Fruit fly (Drosophila melanogaster) whole organism, embryonic: ENCODE data around the gene Ir94d.

ENCODE experiments used
- Bteb2 ChIP-seq: fragments of 200-800 bp; sonication (Bioruptor generic); optimal IDR thresholded peaks from 2 replicates; lab custom pipeline; 2016; ENCODE audit warnings: missing biosample characterization, missing genetic modification characterization
- C15 ChIP-seq: fragments of 200-800 bp; sonication (Bioruptor generic); IDR thresholded peaks from 3 replicates; pipeline ENCODE4 v1.3.6; 2022; ENCODE audit warnings: missing biosample characterization, missing genetic modification characterization
- CG10209 ChIP-seq: fragments of 200-800 bp; sonication (Bioruptor generic); optimal IDR thresholded peaks from 3 replicates; lab custom pipeline; 2017; ENCODE audit warnings: missing biosample characterization, mild to moderate bottlenecking, missing genetic modification characterization, missing genetic modification reagents
- CG11085 ChIP-seq: fragments of 200-800 bp; sonication (Bioruptor generic); IDR thresholded peaks from 2 replicates; pipeline ENCODE4 v1.3.6; 2022; ENCODE audit warnings: missing biosample characterization, missing genetic modification characterization
- CG11247 ChIP-seq: fragments of 200-800 bp; sonication (Bioruptor generic); IDR thresholded peaks from 2 replicates; pipeline ENCODE4 v1.3.6; 2022; ENCODE audit warnings: missing biosample characterization, missing genetic modification characterization
- CG12219 ChIP-seq: fragments of 200-800 bp; sonication (Bioruptor generic); optimal IDR thresholded peaks from 3 replicates; lab custom pipeline; 2018; ENCODE audit warnings: missing biosample characterization, mild to moderate bottlenecking, missing genetic modification characterization
- CG12659 ChIP-seq: fragments of 200-800 bp; sonication (Bioruptor generic); optimal IDR thresholded peaks from 3 replicates; lab custom pipeline; 2017; ENCODE audit warnings: mild to moderate bottlenecking, missing biosample characterization, missing genetic modification reagents, missing genetic modification characterization
- CG12769 ChIP-seq: fragments of 200-800 bp; sonication (Bioruptor generic); optimal IDR thresholded peaks from 2 replicates; lab custom pipeline; 2019; ENCODE audit warnings: missing biosample characterization, mild to moderate bottlenecking, missing genetic modification characterization, moderate library complexity
- CG14667 ChIP-seq: fragments of 200-800 bp; sonication (Bioruptor generic); IDR thresholded peaks from 2 replicates; pipeline ENCODE4 v1.3.6; 2022; ENCODE audit warnings: missing biosample characterization, missing genetic modification characterization
- CG14710 ChIP-seq: fragments of 200-800 bp; sonication (Bioruptor generic); optimal IDR thresholded peaks from 3 replicates; lab custom pipeline; 2019; ENCODE audit warnings: missing biosample characterization, mild to moderate bottlenecking, missing genetic modification characterization, moderate library complexity
- CG17829 ChIP-seq: fragments of 200-800 bp; optimal IDR thresholded peaks from 2 replicates; lab custom pipeline; 2019; ENCODE audit warnings: missing biosample characterization, mild to moderate bottlenecking, missing genetic modification characterization, moderate library complexity
- CG17912 ChIP-seq: fragments of 200-800 bp; sonication (Bioruptor generic); optimal IDR thresholded peaks from 2 replicates; lab custom pipeline; 2018; ENCODE audit warnings: missing biosample characterization, mild to moderate bottlenecking, missing genetic modification characterization
- CG18619 ChIP-seq: fragments of 200-800 bp; sonication (Bioruptor generic); optimal IDR thresholded peaks from 3 replicates; lab custom pipeline; 2017; ENCODE audit warnings: missing biosample characterization, mild to moderate bottlenecking, missing genetic modification characterization
- CG30020 ChIP-seq: fragments of 200-800 bp; optimal IDR thresholded peaks from 2 replicates; lab custom pipeline; 2019; ENCODE audit warnings: missing biosample characterization, mild to moderate bottlenecking, missing genetic modification characterization, moderate library complexity
- CG3726 ChIP-seq: fragments of 200-800 bp; sonication (Bioruptor generic); IDR thresholded peaks from 3 replicates; pipeline ENCODE4, ENCODE4 v1.3.6; 2022; ENCODE audit warnings: missing biosample characterization, missing genetic modification characterization
- CG42726 ChIP-seq: fragments of 200-800 bp; sonication (Bioruptor generic); IDR thresholded peaks from 2 replicates; pipeline ENCODE4 v1.3.6; 2022; ENCODE audit warnings: missing biosample characterization, missing genetic modification characterization; ENCODE audit not compliant: partially characterized antibody
- CG4282 ChIP-seq: fragments of 200-800 bp; sonication (Bioruptor generic); optimal IDR thresholded peaks from 2 replicates; lab custom pipeline; 2016; ENCODE audit warnings: missing biosample characterization, missing genetic modification characterization
- CG6175 ChIP-seq: fragments of 200-800 bp; sonication (Bioruptor generic); IDR thresholded peaks from 3 replicates; pipeline ENCODE4 v1.3.6; 2022; ENCODE audit warnings: missing biosample characterization, missing genetic modification characterization
- CG7786 ChIP-seq: fragments of 200-800 bp; sonication (Bioruptor generic); optimal IDR thresholded peaks from 2 replicates; lab custom pipeline; 2016; ENCODE audit warnings: missing biosample characterization, missing genetic modification characterization
- CG9727 ChIP-seq: fragments of 200-800 bp; sonication (Bioruptor generic); optimal IDR thresholded peaks from 3 replicates; lab custom pipeline; 2017; ENCODE audit warnings: missing biosample characterization, mild to moderate bottlenecking, missing genetic modification characterization
- CG9876 ChIP-seq: fragments of 200-800 bp; sonication (Bioruptor generic); optimal IDR thresholded peaks from 2 replicates; lab custom pipeline; 2016; ENCODE audit warnings: missing biosample characterization, missing genetic modification characterization
- Fer1 ChIP-seq: fragments of 200-800 bp; sonication (Bioruptor generic); optimal IDR thresholded peaks from 2 replicates; lab custom pipeline; 2017; ENCODE audit warnings: missing biosample characterization, mild to moderate bottlenecking, missing genetic modification characterization
- HLHmδ ChIP-seq: fragments of 200-800 bp; sonication (Bioruptor generic); optimal IDR thresholded peaks from 2 replicates; lab custom pipeline; 2018; ENCODE audit warnings: missing biosample characterization, mild to moderate bottlenecking, missing genetic modification characterization, moderate library complexity
- Lpt ChIP-seq: fragments of >200 bp; optimal IDR thresholded peaks from 2 replicates; lab custom pipeline; 2018; ENCODE audit warnings: missing biosample characterization, missing genetic modification characterization
- Mes4 ChIP-seq: fragments of 200-800 bp; sonication (Bioruptor generic); optimal IDR thresholded peaks from 2 replicates; lab custom pipeline; 2016; ENCODE audit warnings: missing biosample characterization, missing genetic modification characterization
- NC2β ChIP-seq: fragments of 200-800 bp; sonication (Bioruptor generic); optimal IDR thresholded peaks from 2 replicates; lab custom pipeline; 2016; ENCODE audit warnings: missing biosample characterization, missing genetic modification characterization
- Nf-YC ChIP-seq: fragments of 200-800 bp; optimal IDR thresholded peaks from 3 replicates; lab custom pipeline; 2019; ENCODE audit warnings: missing biosample characterization, mild to moderate bottlenecking, missing genetic modification characterization, moderate library complexity
- Oli ChIP-seq: fragments of 200-800 bp; sonication (Bioruptor generic); optimal IDR thresholded peaks from 2 replicates; lab custom pipeline; 2018; ENCODE audit warnings: missing biosample characterization, mild to moderate bottlenecking, missing genetic modification characterization, moderate library complexity
- Opbp ChIP-seq: fragments of 200-800 bp; sonication (Bioruptor generic); IDR thresholded peaks from 3 replicates; pipeline ENCODE4 v1.3.6; 2022; ENCODE audit warnings: missing biosample characterization, missing genetic modification characterization; ENCODE audit not compliant: partially characterized antibody
- Pdp1 ChIP-seq, 2 experiments: fragments of 200-800 bp; sonication (Bioruptor generic); optimal IDR thresholded peaks; 3 replicates each; lab custom pipeline; 2016; ENCODE audit warnings: missing biosample characterization in 2 of 2, missing genetic modification characterization in 2 of 2, mild to moderate bottlenecking in 1 of 2, moderate library complexity in 1 of 2
- Poxn ChIP-seq: fragments of 200-800 bp; sonication (Bioruptor generic); IDR thresholded peaks from 2 replicates; pipeline ENCODE4 v1.3.6; 2022; ENCODE audit warnings: missing biosample characterization, missing genetic modification characterization
- Sin3A ChIP-seq: fragments of >200 bp; optimal IDR thresholded peaks from 2 replicates; lab custom pipeline; 2018
- Sry-β ChIP-seq: fragments of 200-800 bp; sonication (Bioruptor generic); optimal IDR thresholded peaks from 2 replicates; lab custom pipeline; 2018; ENCODE audit warnings: missing biosample characterization, mild to moderate bottlenecking, missing genetic modification characterization, moderate library complexity
- abd-A ChIP-seq: fragments of 200-800 bp; sonication (Bioruptor generic); optimal IDR thresholded peaks from 3 replicates; lab custom pipeline; 2019; ENCODE audit warnings: missing biosample characterization, mild to moderate bottlenecking, missing genetic modification characterization, moderate library complexity
- cad ChIP-seq: fragments of >200 bp; optimal IDR thresholded peaks from 2 replicates; lab custom pipeline; 2017; ENCODE audit warnings: missing biosample characterization, missing genetic modification characterization
- chif ChIP-seq, 2 experiments: fragments of 200-800 bp; sonication (Bioruptor generic); optimal IDR thresholded peaks; 3 replicates each; lab custom pipeline; 2016; ENCODE audit warnings: missing biosample characterization in 2 of 2, missing genetic modification characterization in 2 of 2
- dm ChIP-seq: fragments of 200-800 bp; sonication (Bioruptor generic); optimal IDR thresholded peaks from 3 replicates; lab custom pipeline; 2016; ENCODE audit warnings: missing biosample characterization, missing genetic modification characterization
- en ChIP-seq: fragments of 200-800 bp; sonication (Bioruptor generic); optimal IDR thresholded peaks from 2 replicates; lab custom pipeline; 2016; ENCODE audit warnings: missing biosample characterization, missing genetic modification characterization
- esg ChIP-seq: fragments of 200-800 bp; sonication (Bioruptor generic); conservative IDR thresholded peaks from 2 replicates; pipeline ENCODE4 v1.3.6; 2022; ENCODE audit warnings: missing biosample characterization, missing genetic modification characterization
- ham ChIP-seq: fragments of 200-800 bp; sonication (Bioruptor generic); IDR thresholded peaks from 2 replicates; pipeline ENCODE4 v1.3.6; 2022; ENCODE audit warnings: missing biosample characterization, missing genetic modification characterization
- hbn ChIP-seq: fragments of 200-800 bp; sonication (Bioruptor generic); IDR thresholded peaks from 2 replicates; pipeline ENCODE4 v1.3.6; 2022; ENCODE audit warnings: missing biosample characterization, missing genetic modification characterization; ENCODE audit not compliant: partially characterized antibody
- hth ChIP-seq: fragments of >200 bp; optimal IDR thresholded peaks from 2 replicates; lab custom pipeline; 2017; ENCODE audit warnings: inconsistent platforms
- mirr ChIP-seq: fragments of 200-800 bp; sonication (Bioruptor generic); optimal IDR thresholded peaks from 3 replicates; lab custom pipeline; 2018; ENCODE audit warnings: missing biosample characterization, mild to moderate bottlenecking, missing genetic modification characterization
- nerfin-2 ChIP-seq: fragments of 200-800 bp; sonication (Bioruptor generic); IDR thresholded peaks from 2 replicates; pipeline ENCODE4 v1.3.6; 2022; ENCODE audit warnings: missing biosample characterization, missing genetic modification characterization; ENCODE audit not compliant: partially characterized antibody
- org-1 ChIP-seq: fragments of 200-800 bp; sonication (Bioruptor generic); optimal IDR thresholded peaks from 2 replicates; lab custom pipeline; 2017; ENCODE audit warnings: missing biosample characterization, missing genetic modification characterization
- shn ChIP-seq: fragments of 200-800 bp; sonication (Bioruptor generic); optimal IDR thresholded peaks from 3 replicates; lab custom pipeline; 2016; ENCODE audit warnings: missing biosample characterization, missing genetic modification characterization
- tio ChIP-seq: fragments of 200-800 bp; sonication (Bioruptor generic); optimal IDR thresholded peaks from 2 replicates; lab custom pipeline; 2017; ENCODE audit warnings: missing biosample characterization, missing genetic modification characterization, inconsistent platforms
- toy ChIP-seq: fragments of 200-800 bp; sonication (Bioruptor generic); IDR thresholded peaks from 2 replicates; pipeline ENCODE4 v1.3.6; 2022; ENCODE audit warnings: missing biosample characterization, missing genetic modification characterization
- tup ChIP-seq: fragments of 200-800 bp; sonication (Bioruptor generic); optimal IDR thresholded peaks from 2 replicates; lab custom pipeline; 2016; ENCODE audit warnings: missing biosample characterization, mild to moderate bottlenecking, missing genetic modification characterization, moderate library complexity
- z ChIP-seq: fragments of 200-800 bp; sonication (Bioruptor generic); IDR thresholded peaks from 3 replicates; pipeline ENCODE4 v1.3.6; 2022; ENCODE audit warnings: missing biosample characterization, missing genetic modification characterization
- zen2 ChIP-seq: fragments of 200-800 bp; sonication (Bioruptor generic); IDR thresholded peaks from 3 replicates; pipeline ENCODE4 v1.3.6; 2022; ENCODE audit warnings: missing biosample characterization, missing genetic modification characterization; ENCODE audit not compliant: partially characterized antibody

Ir94d gene

dm6 chr3R:23356920-23357386, 45.7 kb upstream of the Ir94d start (continued):
- TF ChIP-seq CG30020 (tag; lab: Kevin White, UChicago) (peak; percentile 71), C15 (GFP tag; lab: Robert Waterston, UW) (0 out of 3 replicates have a peak, but pooled peaks have one; percentile 59), CG12219 (GFP tag; lab: Kevin White, UChicago) (peak; percentile 82), HLHmδ (no peak), Opbp (GFP tag; lab: Robert Waterston, UW) (no peak), CG18619 (GFP tag; lab: Kevin White, UChicago) (peak; percentile 88), Lpt (GFP tag; lab: Kevin White, UChicago) (no peak), Nf-YC (tag; lab: Kevin White, UChicago) (peak; percentile 79), hth (lab: Kevin White, UChicago) (no peak), esg (peak; percentile 81), CG12769 (tag; lab: Kevin White, UChicago) (no peak), nerfin-2 (GFP tag; lab: Robert Waterston, UW) (no peak), Mes4 (no peak), cad (no peak), CG9876 (GFP tag; lab: Kevin White, UChicago) (no peak), CG11085 (GFP tag; lab: Robert Waterston, UW) (peak; percentile 16; the same call in 1 of the 2 replicates), CG6175 (no peak), CG10209 (GFP tag; lab: Kevin White, UChicago) (peak; percentile 93), CG14710 (tag; lab: Kevin White, UChicago) (peak; percentile 81), dm (GFP tag; lab: Kevin White, UChicago) (no peak), tio (GFP tag; lab: Kevin White, UChicago) (no peak), ham (GFP tag; lab: Robert Waterston, UW) (no peak), Oli (tag; lab: Kevin White, UChicago) (peak; percentile 93), CG12659 (GFP tag; lab: Kevin White, UChicago) (peak; percentile 94), toy (GFP tag; lab: Robert Waterston, UW) (peak; percentile 50; the same call in 1 of the 2 replicates), NC2β (GFP tag; lab: Kevin White, UChicago) (no peak), zen2 (GFP tag; lab: Robert Waterston, UW) (no peak), CG11247 (peak; percentile 75; the same call in 1 of the 2 replicates), Pdp1 (GFP tag; optimal IDR thresholded peaks at IDR 0.05; lab: Kevin White, UChicago) (peak in 1 of 2 experiments; percentile 22), tup (GFP tag; lab: Kevin White, UChicago) (peak; percentile 9), CG4282 (no peak), Fer1 (GFP tag; lab: Kevin White, UChicago) (peak; percentile 71), Bteb2 (GFP tag; lab: Kevin White, UChicago) (peak; percentile 1), CG3726 (GFP tag; lab: Robert Waterston, UW) (peak; percentile 78), mirr (GFP tag; lab: Kevin White, UChicago) (no peak), abd-A (tag; lab: Kevin White, UChicago) (no peak), CG42726 (GFP tag; lab: Robert Waterston, UW) (no peak), Sin3A (no peak), Poxn (GFP tag; lab: Robert Waterston, UW) (no peak), hbn (GFP tag; lab: Robert Waterston, UW) (no peak), shn (no peak), chif (GFP tag; optimal IDR thresholded peaks at IDR 0.05; lab: Kevin White, UChicago) (peak in 1 of 2 experiments; percentile 0), CG17912 (GFP tag; lab: Kevin White, UChicago) (peak; percentile 40), en (GFP tag; lab: Kevin White, UChicago) (no peak), z (GFP tag; lab: Robert Waterston, UW) (no peak), CG14667 (GFP tag; lab: Robert Waterston, UW) (peak; percentile 49; the same call in 1 of the 2 replicates), CG9727 (GFP tag; lab: Kevin White, UChicago) (peak; percentile 90), CG7786 (GFP tag; lab: Kevin White, UChicago) (no peak), Sry-β (no peak), org-1 (GFP tag; lab: Kevin White, UChicago) (peak; percentile 73), CG17829 (tag; lab: Kevin White, UChicago) (peak; percentile 88)
